Fruit fly (Drosophila melanogaster): ENCODE data around the gene CG3609.

dm6 chr2L:2419913-2420312 lies 45.5 kb upstream of the CG3609 start, which contains the start of gene CG34447:
- TF ChIP-seq CG8478 (optimal IDR thresholded peaks at IDR 0.05) = no peak
- TF ChIP-seq Dll (optimal IDR thresholded peaks at IDR 0.05) = no peak
